Worm (Caenorhabditis elegans) whole organism, L2 larva: ENCODE data around the gene rskd-1.

Experiments used
- F13H6.1 ChIP-seq: sonication (generic microtip); optimal IDR thresholded peaks from 2 replicates; lab custom pipeline; 2016; ENCODE audit warnings: missing genetic modification characterization, missing compliant biosample characterization
- fos-1 ChIP-seq: fragments of 150-350 bp; optimal IDR thresholded peaks from 2 replicates; lab custom pipeline; 2014; ENCODE audit warnings: missing biosample characterization, missing genetic modification characterization
- mab-5 ChIP-seq: fragments of 150-350 bp; optimal IDR thresholded peaks from 2 replicates; lab custom pipeline; 2014; ENCODE audit warnings: missing biosample characterization, missing genetic modification characterization
- nhr-129 ChIP-seq: fragments of 150-350 bp; optimal IDR thresholded peaks from 2 replicates; lab custom pipeline; 2014; ENCODE audit warnings: missing biosample characterization, missing genetic modification characterization
- nhr-77 ChIP-seq: fragments of 150-350 bp; optimal IDR thresholded peaks from 2 replicates; lab custom pipeline; 2014; ENCODE audit warnings: missing biosample characterization, missing genetic modification characterization
- sma-9 ChIP-seq, 2 experiments: fragments of 150-350 bp in 1 of 2; sonication (generic microtip) in 1 of 2; optimal IDR thresholded peaks; 2 replicates each; lab custom pipeline; 2014 to 2016; ENCODE audit warnings: missing genetic modification characterization in 2 of 2, mild to moderate bottlenecking in 1 of 2, missing biosample characterization in 1 of 2, missing compliant biosample characterization in 1 of 2, missing genetic modification reagents in 1 of 2, moderate library complexity in 1 of 2

rskd-1 gene

ce11 chrV:12235502-12235901 is 52.9 kb downstream of the rskd-1 start (continued):
- TF ChIP-seq mab-5, result no peak

DNA sequence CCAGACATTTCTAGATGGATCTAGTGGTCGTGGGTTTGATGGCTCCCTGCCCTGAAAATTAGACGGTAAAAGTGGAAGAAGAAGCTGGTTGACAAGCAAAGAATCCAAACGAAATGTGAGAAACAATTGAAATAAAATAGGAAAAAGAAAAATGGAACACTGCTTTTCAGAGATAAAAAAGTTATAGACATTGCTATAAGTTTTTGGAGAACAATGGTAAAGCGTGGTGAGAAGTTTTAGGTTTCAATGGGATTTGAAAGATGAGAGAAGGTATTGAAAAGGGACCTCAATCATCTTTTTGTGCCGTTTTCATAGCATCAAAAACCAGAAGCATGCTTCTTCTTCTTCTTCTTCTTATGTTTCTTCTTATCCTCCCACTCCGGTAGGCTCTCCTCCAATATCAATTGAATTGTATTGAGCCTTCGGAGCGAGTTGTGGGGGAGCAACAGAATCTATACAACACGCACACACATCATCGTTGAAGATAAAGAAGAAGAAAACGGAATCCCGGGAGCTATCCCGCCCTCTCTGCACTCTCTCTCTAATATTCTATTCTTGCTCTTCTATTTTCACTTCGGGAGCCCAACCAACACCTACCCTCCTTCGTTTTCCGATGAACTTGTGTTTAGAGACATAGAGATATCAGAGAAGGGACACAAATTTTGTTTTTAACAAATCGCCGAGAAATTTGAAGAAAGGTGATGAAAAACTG is 54.0 kb downstream of the rskd-1 start, which contains the start of gene myo-3:
Gene myo-3 (minus strand): TSS at position 51 of the 712 bp plus-strand sequence.
- TF ChIP-seq sma-9 (GFP tag; optimal IDR thresholded peaks at IDR 0.05; lab: Kevin White, UChicago) (peak; percentile 1), sma-9 (tag; optimal IDR thresholded peaks at IDR 0.05; lab: Kevin White, UChicago) (no peak), F13H6.1 (tag; lab: Kevin White, UChicago) (peak; percentile 73), fos-1 (tag; lab: Kevin White, UChicago) (no peak), nhr-129 (tag; lab: Kevin White, UChicago) (peak; percentile 28), nhr-77 (tag; lab: Kevin White, UChicago) (no peak)
